Fruit fly (Drosophila melanogaster) whole organism, embryonic: ENCODE results near the gene pot.

Experiments used
- Ada2b ChIP-seq: fragments of 200-800 bp; sonication (Bioruptor generic); IDR thresholded peaks from 2 replicates; pipeline ENCODE4 v1.3.6; 2022; ENCODE audit warnings: missing biosample characterization, missing genetic modification characterization
- CG11085 ChIP-seq: fragments of 200-800 bp; sonication (Bioruptor generic); IDR thresholded peaks from 2 replicates; pipeline ENCODE4 v1.3.6; 2022; ENCODE audit warnings: missing biosample characterization, missing genetic modification characterization
- CG12104 ChIP-seq: fragments of 200-800 bp; sonication (Bioruptor generic); optimal IDR thresholded peaks from 3 replicates; lab custom pipeline; 2016; ENCODE audit warnings: missing biosample characterization, missing genetic modification characterization
- CG12391 ChIP-seq: fragments of 200-800 bp; sonication (Bioruptor generic); optimal IDR thresholded peaks from 3 replicates; lab custom pipeline; 2018; ENCODE audit warnings: missing biosample characterization, mild to moderate bottlenecking, missing genetic modification characterization, moderate library complexity
- CG16813 ChIP-seq: fragments of 200-800 bp; sonication (Bioruptor generic); IDR thresholded peaks from 3 replicates; pipeline ENCODE4 v1.3.6; 2022; ENCODE audit warnings: missing biosample characterization, missing genetic modification characterization; ENCODE audit not compliant: partially characterized antibody
- CG17612 ChIP-seq: fragments of 200-800 bp; sonication (Bioruptor generic); IDR thresholded peaks from 2 replicates; pipeline ENCODE4 v1.3.6; 2022; ENCODE audit warnings: missing biosample characterization, missing genetic modification characterization
- CG17829 ChIP-seq: fragments of 200-800 bp; optimal IDR thresholded peaks from 2 replicates; lab custom pipeline; 2019; ENCODE audit warnings: missing biosample characterization, mild to moderate bottlenecking, missing genetic modification characterization, moderate library complexity
- CG2116 ChIP-seq: fragments of 200-800 bp; sonication (Bioruptor generic); optimal IDR thresholded peaks from 3 replicates; lab custom pipeline; 2018; ENCODE audit warnings: missing biosample characterization, mild to moderate bottlenecking, missing genetic modification characterization
- CG31365 ChIP-seq: fragments of 200-800 bp; sonication (Bioruptor generic); optimal IDR thresholded peaks from 2 replicates; lab custom pipeline; 2018; ENCODE audit warnings: missing biosample characterization, mild to moderate bottlenecking, missing genetic modification characterization
- CG32767 ChIP-seq: fragments of 200-800 bp; sonication (Bioruptor generic); IDR thresholded peaks from 2 replicates; pipeline ENCODE4 v1.3.6; 2022; ENCODE audit warnings: missing biosample characterization, missing genetic modification characterization
- CG33557 ChIP-seq: fragments of 200-800 bp; sonication (Bioruptor generic); optimal IDR thresholded peaks from 2 replicates; lab custom pipeline; 2019; ENCODE audit warnings: missing biosample characterization, mild to moderate bottlenecking, missing genetic modification characterization, moderate library complexity
- CG4854 ChIP-seq: fragments of 200-800 bp; sonication (Bioruptor generic); optimal IDR thresholded peaks from 2 replicates; lab custom pipeline; 2016; ENCODE audit warnings: missing biosample characterization, missing genetic modification characterization, inconsistent platforms
- CG5180 ChIP-seq: fragments of 200-800 bp; sonication (Bioruptor generic); optimal IDR thresholded peaks from 3 replicates; lab custom pipeline; 2017; ENCODE audit warnings: missing biosample characterization, missing genetic modification characterization, mild to moderate bottlenecking, moderate library complexity, missing genetic modification reagents
- CG8388 ChIP-seq: fragments of 200-800 bp; sonication (Bioruptor generic); optimal IDR thresholded peaks from 2 replicates; lab custom pipeline; 2019; ENCODE audit warnings: missing biosample characterization, mild to moderate bottlenecking, missing genetic modification characterization, moderate library complexity
- CG8478 ChIP-seq: fragments of >200 bp; optimal IDR thresholded peaks from 2 replicates; lab custom pipeline; 2018
- CG9817 ChIP-seq: fragments of 200-800 bp; sonication (Bioruptor generic); optimal IDR thresholded peaks from 2 replicates; lab custom pipeline; 2018; ENCODE audit warnings: missing biosample characterization, mild to moderate bottlenecking, missing genetic modification characterization, moderate library complexity
- Dip3 ChIP-seq: fragments of 200-800 bp; sonication (Bioruptor generic); optimal IDR thresholded peaks from 3 replicates; lab custom pipeline; 2016; ENCODE audit warnings: missing biosample characterization, missing genetic modification characterization
- Fer2 ChIP-seq: fragments of 200-800 bp; sonication (Bioruptor generic); optimal IDR thresholded peaks from 2 replicates; lab custom pipeline; 2018; ENCODE audit warnings: missing biosample characterization, mild to moderate bottlenecking, missing genetic modification characterization, moderate library complexity
- GATAe ChIP-seq: fragments of 200-800 bp; sonication (Bioruptor generic); conservative IDR thresholded peaks from 2 replicates; pipeline ENCODE4 v1.3.6; 2022; ENCODE audit warnings: missing biosample characterization, missing genetic modification characterization
- Gug ChIP-seq: fragments of 200-800 bp; sonication (Bioruptor generic); IDR thresholded peaks from 4 replicates; pipeline ENCODE4 v1.3.6; 2022; ENCODE audit warnings: missing biosample characterization, missing genetic modification characterization
- H15 ChIP-seq: fragments of 200-800 bp; sonication (Bioruptor generic); IDR thresholded peaks from 3 replicates; pipeline ENCODE4 v1.3.6; 2022; ENCODE audit warnings: missing biosample characterization, missing genetic modification characterization
- HHEX ChIP-seq: fragments of 200-800 bp; sonication (Bioruptor generic); optimal IDR thresholded peaks from 3 replicates; lab custom pipeline; 2017; ENCODE audit warnings: missing biosample characterization, mild to moderate bottlenecking, missing genetic modification characterization, missing genetic modification reagents
- Hmr ChIP-seq: fragments of 200-800 bp; sonication (Bioruptor generic); optimal IDR thresholded peaks from 3 replicates; lab custom pipeline; 2017; ENCODE audit warnings: mild to moderate bottlenecking, missing biosample characterization, missing genetic modification reagents, missing genetic modification characterization
- Meics ChIP-seq: fragments of 200-800 bp; sonication (Bioruptor generic); optimal IDR thresholded peaks from 2 replicates; lab custom pipeline; 2017; ENCODE audit warnings: missing biosample characterization, mild to moderate bottlenecking, missing genetic modification characterization
- Nf-YC ChIP-seq: fragments of 200-800 bp; optimal IDR thresholded peaks from 3 replicates; lab custom pipeline; 2019; ENCODE audit warnings: missing biosample characterization, mild to moderate bottlenecking, missing genetic modification characterization, moderate library complexity
- Ravus ChIP-seq: fragments of 200-800 bp; sonication (Bioruptor generic); IDR thresholded peaks from 2 replicates; pipeline ENCODE4 v1.3.6; 2022; ENCODE audit warnings: missing biosample characterization, missing genetic modification characterization
- Rfx ChIP-seq: fragments of 200-800 bp; sonication (Bioruptor generic); IDR thresholded peaks from 2 replicates; pipeline ENCODE4 v1.3.6; 2022; ENCODE audit warnings: missing biosample characterization, missing genetic modification characterization
- Sry-δ ChIP-seq: fragments of 200-800 bp; sonication (Bioruptor generic); optimal IDR thresholded peaks from 2 replicates; lab custom pipeline; 2016; ENCODE audit warnings: missing biosample characterization, missing genetic modification characterization
- TFAM ChIP-seq: fragments of 200-800 bp; sonication (Bioruptor generic); optimal IDR thresholded peaks from 2 replicates; lab custom pipeline; 2017; ENCODE audit warnings: missing biosample characterization, missing genetic modification characterization, inconsistent platforms
- Taf1 ChIP-seq: fragments of 200-800 bp; sonication (Bioruptor generic); IDR thresholded peaks from 2 replicates; pipeline ENCODE4 v1.3.6; 2022; ENCODE audit warnings: missing biosample characterization, missing genetic modification characterization
- Xbp1 ChIP-seq: fragments of 200-800 bp; sonication (Bioruptor generic); optimal IDR thresholded peaks from 3 replicates; lab custom pipeline; 2016; ENCODE audit warnings: missing biosample characterization, mild to moderate bottlenecking, missing genetic modification characterization
- al ChIP-seq: fragments of 200-800 bp; sonication (Bioruptor generic); IDR thresholded peaks from 2 replicates; pipeline ENCODE4 v1.3.6; 2022; ENCODE audit warnings: missing biosample characterization, missing genetic modification characterization
- dm ChIP-seq: fragments of 200-800 bp; sonication (Bioruptor generic); optimal IDR thresholded peaks from 3 replicates; lab custom pipeline; 2016; ENCODE audit warnings: missing biosample characterization, missing genetic modification characterization
- fd3F ChIP-seq: fragments of 200-800 bp; sonication (Bioruptor generic); optimal IDR thresholded peaks from 2 replicates; lab custom pipeline; 2018; ENCODE audit warnings: missing biosample characterization, mild to moderate bottlenecking, missing genetic modification characterization, moderate library complexity
- fd96Cb ChIP-seq: fragments of 200-800 bp; sonication (Bioruptor generic); optimal IDR thresholded peaks from 2 replicates; lab custom pipeline; 2018; ENCODE audit warnings: missing biosample characterization, mild to moderate bottlenecking, missing genetic modification characterization, moderate library complexity
- gce ChIP-seq: fragments of 200-800 bp; sonication (Bioruptor generic); IDR thresholded peaks from 3 replicates; pipeline ENCODE4 v1.3.6; 2022; ENCODE audit warnings: missing biosample characterization, missing genetic modification characterization
- grau ChIP-seq: fragments of 200-800 bp; optimal IDR thresholded peaks from 3 replicates; lab custom pipeline; 2019; ENCODE audit warnings: missing biosample characterization, mild to moderate bottlenecking, missing genetic modification characterization, moderate library complexity
- hb ChIP-seq: fragments of 200-800 bp; sonication (Bioruptor generic); IDR thresholded peaks from 3 replicates; pipeline ENCODE4 v1.3.6; 2022; ENCODE audit warnings: missing biosample characterization, missing genetic modification characterization; ENCODE audit not compliant: partially characterized antibody
- knrl ChIP-seq: fragments of 200-800 bp; sonication (Bioruptor generic); IDR thresholded peaks from 3 replicates; pipeline ENCODE4 v1.3.6; 2022; ENCODE audit warnings: missing biosample characterization, missing genetic modification characterization; ENCODE audit not compliant: partially characterized antibody
- lilli ChIP-seq: fragments of 200-800 bp; sonication (Bioruptor generic); optimal IDR thresholded peaks from 3 replicates; lab custom pipeline; 2016; ENCODE audit warnings: missing biosample characterization, missing genetic modification characterization
- nau ChIP-seq: fragments of 200-800 bp; sonication (Bioruptor generic); optimal IDR thresholded peaks from 3 replicates; lab custom pipeline; 2017; ENCODE audit warnings: missing biosample characterization, mild to moderate bottlenecking, missing genetic modification characterization, missing genetic modification reagents
- pb ChIP-seq: fragments of 200-800 bp; sonication (Bioruptor generic); optimal IDR thresholded peaks from 3 replicates; lab custom pipeline; 2016; ENCODE audit warnings: missing biosample characterization, missing genetic modification characterization
- pros ChIP-seq: fragments of 200-800 bp; sonication (Bioruptor generic); optimal IDR thresholded peaks from 3 replicates; lab custom pipeline; 2019; ENCODE audit warnings: missing biosample characterization, mild to moderate bottlenecking, missing genetic modification characterization, moderate library complexity
- rib ChIP-seq: fragments of 200-800 bp; sonication (Bioruptor generic); IDR thresholded peaks from 2 replicates; pipeline ENCODE4 v1.3.6; 2022; ENCODE audit warnings: missing biosample characterization, missing genetic modification characterization
- sc ChIP-seq, 3 experiments: fragments of >200 bp in 2 of 3; fragments of 200-800 bp in 1 of 3; sonication (Bioruptor generic) in 1 of 3; optimal IDR thresholded peaks; 2 replicates in 2 of 3; 3 replicates in 1 of 3; lab custom pipeline; 2017; ENCODE audit warnings: mild to moderate bottlenecking in 1 of 3, missing biosample characterization in 1 of 3, missing genetic modification characterization in 1 of 3, missing genetic modification reagents in 1 of 3
- sens ChIP-seq: fragments of 200-800 bp; sonication (Bioruptor generic); peaks from one replicate; lab custom pipeline; 2016; ENCODE audit warnings: missing biosample characterization, missing genetic modification characterization
- seq ChIP-seq: fragments of 200-800 bp; sonication (Bioruptor generic); IDR thresholded peaks from 2 replicates; pipeline ENCODE4 v1.3.6; 2022; ENCODE audit warnings: missing biosample characterization, missing genetic modification characterization
- stc ChIP-seq: fragments of 200-800 bp; sonication (Bioruptor generic); IDR thresholded peaks from 2 replicates; pipeline ENCODE4 v1.3.6; 2022; ENCODE audit warnings: missing biosample characterization, missing genetic modification characterization
- tup ChIP-seq: fragments of 200-800 bp; sonication (Bioruptor generic); optimal IDR thresholded peaks from 2 replicates; lab custom pipeline; 2016; ENCODE audit warnings: missing biosample characterization, mild to moderate bottlenecking, missing genetic modification characterization, moderate library complexity
- wdn ChIP-seq: fragments of 200-800 bp; sonication (Bioruptor generic); IDR thresholded peaks from 2 replicates; pipeline ENCODE4 v1.3.6; 2022; ENCODE audit warnings: missing biosample characterization, missing genetic modification characterization
- yki ChIP-seq: fragments of >200 bp; optimal IDR thresholded peaks from 3 replicates; lab custom pipeline; 2018

The pot gene

dm6 chrX:11920959-11921358, 3.9 kb upstream of the pot start (continued):
- TF ChIP-seq grau (tag; lab: Kevin White, UChicago) (peak; percentile 93), sc (optimal IDR thresholded peaks at IDR 0.05; lab: Kevin White, UChicago) (no peak), sc (GFP tag; optimal IDR thresholded peaks at IDR 0.05; lab: Kevin White, UChicago) (peak; percentile 80), tup (GFP tag; lab: Kevin White, UChicago) (no peak), Meics (GFP tag; lab: Kevin White, UChicago) (peak; percentile 88), Ravus (GFP tag; lab: Robert Waterston, UW) (peak; percentile 66), pros (GFP tag; lab: Kevin White, UChicago) (peak; percentile 32), sens (GFP tag; lab: Kevin White, UChicago) (peak; percentile 98), Sry-δ (GFP tag; lab: Kevin White, UChicago) (peak; percentile 4), CG8478 (no peak), Hmr (GFP tag; lab: Kevin White, UChicago) (peak; percentile 87), Fer2 (tag; lab: Kevin White, UChicago) (peak; percentile 78), CG12391 (tag; lab: Kevin White, UChicago) (peak; percentile 92), dm (GFP tag; lab: Kevin White, UChicago) (peak; percentile 58), nau (GFP tag; lab: Kevin White, UChicago) (peak; percentile 87), Dip3 (peak; percentile 69), CG17829 (peak; percentile 93), GATAe (GFP tag; lab: Robert Waterston, UW) (peak; percentile 64; the same call in 1 of the 2 replicates), CG16813 (GFP tag; lab: Robert Waterston, UW) (no peak), lilli (GFP tag; lab: Kevin White, UChicago) (peak; percentile 83), Nf-YC (tag; lab: Kevin White, UChicago) (peak; percentile 85), Ada2b (peak; percentile 81), CG5180 (GFP tag; lab: Kevin White, UChicago) (peak; percentile 79), gce (GFP tag; lab: Robert Waterston, UW) (peak; percentile 74; the same call in 2 of the 3 replicates), fd3F (GFP tag; lab: Kevin White, UChicago) (peak; percentile 87), hb (GFP tag; lab: Robert Waterston, UW) (no peak), stc (GFP tag; lab: Robert Waterston, UW) (peak; percentile 86), CG4854 (GFP tag; lab: Kevin White, UChicago) (peak; percentile 65), seq (GFP tag; lab: Robert Waterston, UW) (peak; percentile 86), Taf1 (GFP tag; lab: Robert Waterston, UW) (peak; percentile 77), rib (peak; percentile 76), CG11085 (GFP tag; lab: Robert Waterston, UW) (peak; percentile 59; the same call in 1 of the 2 replicates), knrl (no peak), fd96Cb (tag; lab: Kevin White, UChicago) (peak; percentile 92), HHEX (GFP tag; lab: Kevin White, UChicago) (peak; percentile 85), CG33557 (GFP tag; lab: Kevin White, UChicago) (peak; percentile 79), pb (GFP tag; lab: Kevin White, UChicago) (peak; percentile 28), CG12104 (GFP tag; lab: Kevin White, UChicago) (peak; percentile 75), CG8388 (GFP tag; lab: Kevin White, UChicago) (peak; percentile 90), Xbp1 (GFP tag; lab: Kevin White, UChicago) (peak; percentile 90), wdn (GFP tag; lab: Robert Waterston, UW) (peak; percentile 75), yki (no peak), CG31365 (tag; lab: Kevin White, UChicago) (peak; percentile 52), TFAM (GFP tag; lab: Kevin White, UChicago) (peak; percentile 39), Gug (GFP tag; lab: Robert Waterston, UW) (peak; percentile 58), CG32767 (GFP tag; lab: Robert Waterston, UW) (peak; percentile 87), al (GFP tag; lab: Robert Waterston, UW) (peak; percentile 84), CG17612 (GFP tag; lab: Robert Waterston, UW) (peak; percentile 62), H15 (GFP tag; lab: Robert Waterston, UW) (peak; percentile 72), Rfx (GFP tag; lab: Robert Waterston, UW) (peak; percentile 89), CG2116 (peak; percentile 63), CG9817 (tag; lab: Kevin White, UChicago) (peak; percentile 87)
